Fruit fly (Drosophila melanogaster): ENCODE measurements around the gene HLH4C.

Gene HLH4C

DNA sequence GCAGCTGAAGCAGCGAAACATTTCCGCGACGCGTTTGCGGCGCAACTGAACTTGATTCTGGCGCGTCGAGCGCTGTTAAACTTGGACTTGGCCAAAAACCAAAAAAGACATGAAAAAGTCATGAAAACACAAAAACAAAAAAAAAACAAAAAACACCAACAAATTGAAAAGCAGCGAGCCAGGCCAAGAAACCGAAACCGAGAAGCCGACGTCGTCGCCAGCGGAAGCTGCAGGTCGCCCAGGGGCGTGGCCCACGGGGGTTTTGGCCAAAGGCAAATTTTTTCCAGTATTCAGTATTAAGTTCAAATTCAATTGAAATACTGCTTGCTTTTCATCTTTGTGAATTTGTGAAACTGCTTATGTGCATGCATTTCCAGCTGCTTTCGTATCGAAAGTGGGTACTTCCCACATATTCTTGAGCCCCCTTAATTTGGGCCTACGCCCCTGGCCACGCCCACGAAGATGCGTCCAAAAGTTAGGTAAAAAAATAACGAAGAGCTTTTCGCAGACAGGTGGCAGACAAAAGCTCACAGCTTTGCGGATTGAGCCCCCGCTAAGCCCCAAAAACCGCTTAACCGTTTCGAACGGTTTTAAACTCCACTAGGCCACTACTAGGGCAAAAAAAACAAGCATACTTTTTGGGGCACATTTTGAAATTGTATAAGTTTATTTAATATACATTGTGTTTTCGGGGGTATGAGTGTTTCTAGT lies 19.6 kb upstream of the HLH4C start, which contains the start of gene CG3009 (continued):
- TF ChIP-seq NFAT (GFP tag; IDR thresholded peaks at IDR 0.05) (peak; percentile 97), lola (GFP tag; optimal IDR thresholded peaks at IDR 0.05) (peak in 1 of 3 experiments; percentile 86), stc (GFP tag; IDR thresholded peaks at IDR 0.05) (peak; percentile 97), CG11723 (GFP tag; optimal IDR thresholded peaks at IDR 0.05) (peak; percentile 96), CG11696 (GFP tag; IDR thresholded peaks at IDR 0.05) (peak; percentile 90), CG2199 (GFP tag; IDR thresholded peaks at IDR 0.05) (peak; percentile 96), CG14667 (GFP tag; IDR thresholded peaks at IDR 0.05) (peak; percentile 95), CG10565 (GFP tag; optimal IDR thresholded peaks at IDR 0.05) (peak; percentile 80), pita (GFP tag; optimal IDR thresholded peaks at IDR 0.05) (peak; percentile 87), phol (tag; optimal IDR thresholded peaks at IDR 0.05) (peak; percentile 94), CG12744 (GFP tag; optimal IDR thresholded peaks at IDR 0.05) (peak; percentile 97), CG4730 (GFP tag; IDR thresholded peaks at IDR 0.05) (peak; percentile 95), CG8765 (GFP tag; IDR thresholded peaks at IDR 0.05) (peak; percentile 89), CG10979 (tag; optimal IDR thresholded peaks at IDR 0.05) (peak; percentile 93), esg (GFP tag; conservative IDR thresholded peaks at IDR 0.05) (peak; percentile 97), PHDP (tag; optimal IDR thresholded peaks at IDR 0.05) (peak; percentile 98), oc (tag; optimal IDR thresholded peaks at IDR 0.05) (peak; percentile 95), NfI (GFP tag; optimal IDR thresholded peaks at IDR 0.05) (peak; percentile 98), tna (GFP tag; IDR thresholded peaks at IDR 0.05; ENCODE audit: partially characterized antibody) (no peak), CTCF (GFP tag; optimal IDR thresholded peaks at IDR 0.05) (peak; percentile 78), CG10147 (GFP tag; optimal IDR thresholded peaks at IDR 0.05) (peak; percentile 97), Meics (GFP tag; optimal IDR thresholded peaks at IDR 0.05) (peak; percentile 98), CG4360 (GFP tag; IDR thresholded peaks at IDR 0.05) (peak; percentile 72), mld (GFP tag; IDR thresholded peaks at IDR 0.05; ENCODE audit: partially characterized antibody) (no peak), D19B (GFP tag; optimal IDR thresholded peaks at IDR 0.05) (peak; percentile 93), CG7271 (tag; optimal IDR thresholded peaks at IDR 0.05) (peak; percentile 35), CG15073 (GFP tag; optimal IDR thresholded peaks at IDR 0.05) (peak; percentile 69), CG17328 (GFP tag; IDR thresholded peaks at IDR 0.05) (peak; percentile 95), CG3726 (GFP tag; IDR thresholded peaks at IDR 0.05) (peak; percentile 94), E2f1 (GFP tag; IDR thresholded peaks at IDR 0.05) (peak; percentile 97), grau (tag; optimal IDR thresholded peaks at IDR 0.05) (peak; percentile 96), Poxn (GFP tag; IDR thresholded peaks at IDR 0.05) (peak; percentile 95), CG43689 (GFP tag; IDR thresholded peaks at IDR 0.05) (peak; percentile 94), BtbVII (GFP tag; optimal IDR thresholded peaks at IDR 0.05) (peak; percentile 97), CG3995 (GFP tag; optimal IDR thresholded peaks at IDR 0.05) (peak; percentile 79), ham (GFP tag; IDR thresholded peaks at IDR 0.05) (peak; percentile 96), tll (GFP tag; optimal IDR thresholded peaks at IDR 0.05) (peak in 1 of 2 experiments; percentile 5), bab2 (GFP tag; optimal IDR thresholded peaks at IDR 0.05) (peak; percentile 97), CG15011 (GFP tag; optimal IDR thresholded peaks at IDR 0.05) (peak; percentile 94), TFAM (GFP tag; optimal IDR thresholded peaks at IDR 0.05) (peak; percentile 73), sna (GFP tag; IDR thresholded peaks at IDR 0.05; ENCODE audit: partially characterized antibody) (no peak), CG11504 (tag; optimal IDR thresholded peaks at IDR 0.05) (peak; percentile 96), Deaf1 (tag; optimal IDR thresholded peaks at IDR 0.05) (peak; percentile 88), CG5245 (GFP tag; optimal IDR thresholded peaks at IDR 0.05) (peak; percentile 95), Bteb2 (GFP tag; optimal IDR thresholded peaks at IDR 0.05) (peak; percentile 97), klu (GFP tag; IDR thresholded peaks at IDR 0.05) (peak; percentile 98), onecut (GFP tag; IDR thresholded peaks at IDR 0.05) (peak; percentile 93), cg (GFP tag; optimal IDR thresholded peaks at IDR 0.05) (peak; percentile 27), Eip74EF (GFP tag; optimal IDR thresholded peaks at IDR 0.05) (peak in 1 of 2 experiments; percentile 97)

Data from whole organism, embryonic.